Worm (Caenorhabditis elegans) whole organism, mixed stage, embryonic: ENCODE measurements around the gene C35B8.3.

Experiments used
- bed-3 ChIP-seq: fragments of 200-800 bp; sonication (Bioruptor generic); optimal IDR thresholded peaks from 3 replicates; lab custom pipeline; 2018; ENCODE audit warnings: mild to moderate bottlenecking, missing genetic modification characterization, moderate library complexity, missing compliant biosample characterization
- snpc-4 ChIP-seq: fragments of 150-350 bp; optimal IDR thresholded peaks from 2 replicates; lab custom pipeline; 2014; ENCODE audit warnings: missing biosample characterization, missing genetic modification characterization
- unc-39 ChIP-seq: fragments of 150-350 bp; optimal IDR thresholded peaks from 2 replicates; lab custom pipeline; 2014; ENCODE audit warnings: missing biosample characterization, missing genetic modification characterization

DNA sequence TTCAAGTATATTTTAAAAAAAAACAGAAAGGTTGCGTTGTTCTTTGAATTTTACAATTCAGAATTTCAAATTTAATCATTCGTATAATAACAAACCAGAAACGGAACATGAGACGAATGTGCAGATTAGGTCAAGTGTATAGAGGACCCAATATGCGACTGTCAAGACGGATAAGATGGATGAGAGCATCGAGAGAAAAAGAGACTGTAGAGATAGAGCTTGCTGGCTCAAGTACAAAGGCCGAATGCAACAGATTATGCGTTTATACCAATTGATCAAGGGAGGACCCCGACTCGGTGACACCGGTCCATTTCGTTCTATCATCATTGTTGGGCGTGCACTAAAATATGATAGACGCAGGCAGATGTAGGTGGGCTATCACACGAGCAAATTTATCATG lies 16.6 kb downstream of the C35B8.3 start:
- TF ChIP-seq snpc-4 (tag; lab: Kevin White, UChicago) (no peak), bed-3 (GFP tag; lab: Kevin White, UChicago) (no peak), unc-39 (tag; lab: Kevin White, UChicago) (no peak)
